Comparison of ENCODE assay signal across 6 worm cellular contexts in the genomic region with DNA sequence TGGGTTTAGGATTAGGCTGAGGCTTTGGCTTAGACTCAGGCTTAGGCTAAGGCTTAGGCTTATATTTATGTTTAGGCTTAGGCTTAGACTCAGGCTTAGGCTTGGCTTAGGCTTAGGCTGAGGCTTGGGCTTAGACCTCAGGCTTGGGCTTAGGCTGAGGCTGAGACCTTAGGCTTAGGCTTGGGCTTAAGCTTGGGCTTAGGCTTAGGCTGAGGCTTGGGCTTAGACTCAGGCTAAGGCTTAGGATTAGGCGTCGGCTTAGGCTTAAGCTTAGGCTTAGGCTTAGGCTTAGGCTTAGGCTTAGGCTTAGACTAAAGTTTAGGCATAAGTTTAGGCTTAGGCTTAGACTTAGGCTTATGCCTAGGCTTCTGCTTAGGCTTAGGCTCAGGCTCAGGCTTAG.
TF ChIP-seq lines count a peak whose summit lies in the region.

No protein-coding gene starts in this region.

TF ChIP-seq in whole organism, L4 larva, 104 proteins besides CTCF, POLR2A, EP300 and RAD21:
- TF ChIP-seq egl-43 (GFP tag; IDR thresholded peaks at IDR 0.05; lab: Robert Waterston, UW) (no peak), nhr-41 (GFP tag; IDR thresholded peaks at IDR 0.05; lab: Robert Waterston, UW) (no peak), unc-130 (GFP tag; optimal IDR thresholded peaks at IDR 0.05; lab: Kevin White, UChicago) (no peak), ZK337.2 (GFP tag; IDR thresholded peaks at IDR 0.05; lab: Robert Waterston, UW) (no peak), hmg-1.1 (GFP tag; IDR thresholded peaks at IDR 0.05; lab: Robert Waterston, UW) (0 out of 2 replicates have a peak, but pooled peaks have one; percentile 24), aha-1 (tag; lab: Kevin White, UChicago) (peak; percentile 77), nhr-237 (tag; optimal IDR thresholded peaks at IDR 0.05; lab: Kevin White, UChicago) (no peak), ctbp-1 (GFP tag; IDR thresholded peaks at IDR 0.05; lab: Robert Waterston, UW) (no peak), tra-1 (GFP tag; IDR thresholded peaks at IDR 0.05; lab: Robert Waterston, UW) (no peak), lin-1 (GFP tag; IDR thresholded peaks at IDR 0.05; lab: Robert Waterston, UW) (no peak), F26F4.8 (GFP tag; conservative IDR thresholded peaks at IDR 0.05; lab: Robert Waterston, UW) (0 out of 2 replicates have a peak, but pooled peaks have one; percentile 39), saeg-2 (GFP tag; IDR thresholded peaks at IDR 0.05; lab: Robert Waterston, UW) (no peak), rbr-2 (tag; optimal IDR thresholded peaks at IDR 0.05; lab: Kevin White, UChicago) (no peak)

TF ChIP-seq in whole organism, early embryonic, 17 proteins besides CTCF, POLR2A, EP300 and RAD21:
- peak; percentile 16; the same call in 1 of the 2 replicates for TF ChIP-seq pes-1 (GFP tag; IDR thresholded peaks at IDR 0.05; lab: Robert Waterston, UW)
- TF ChIP-seq ceh-36 (tag; optimal IDR thresholded peaks at IDR 0.05; lab: Kevin White, UChicago), result peak; percentile 94
- TF ChIP-seq ama-1 (optimal IDR thresholded peaks at IDR 0.05; lab: Kevin White, UChicago), result no peak

TF ChIP-seq in whole organism, late embryonic, 69 proteins besides CTCF, POLR2A, EP300 and RAD21:
- no peak for TF ChIP-seq unc-42 (tag; optimal IDR thresholded peaks at IDR 0.05; lab: Kevin White, UChicago)
- peak; percentile 96 for TF ChIP-seq dve-1 (tag; optimal IDR thresholded peaks at IDR 0.05; lab: Kevin White, UChicago)
- no peak for TF ChIP-seq madf-2 (tag; optimal IDR thresholded peaks at IDR 0.05; lab: Kevin White, UChicago)
- TF ChIP-seq sox-4 (tag; optimal IDR thresholded peaks at IDR 0.05; lab: Kevin White, UChicago), result peak; percentile 10
- TF ChIP-seq eyg-1 (tag; optimal IDR thresholded peaks at IDR 0.05; lab: Kevin White, UChicago), result no peak
- peak; percentile 71 for TF ChIP-seq hlh-6 (tag; optimal IDR thresholded peaks at IDR 0.05; lab: Kevin White, UChicago)
TF ChIP-seq in whole organism, late embryonic: peak in this region for 3.

TF ChIP-seq in whole organism, midembryonic, 9 proteins besides CTCF, POLR2A, EP300 and RAD21:
- TF ChIP-seq med-1 (GFP tag; optimal IDR thresholded peaks at IDR 0.05; lab: Kevin White, UChicago; ENCODE audit: insufficient read depth) (no peak), ztf-29 (GFP tag; IDR thresholded peaks at IDR 0.05; lab: Robert Waterston, UW) (peak; percentile 42; the same call in 1 of the 2 replicates)
TF ChIP-seq in whole organism, midembryonic: peak in this region for 1.

TF ChIP-seq in whole organism, mixed stage, embryonic, 35 proteins besides CTCF, POLR2A, EP300 and RAD21:
- TF ChIP-seq mab-5 (tag; optimal IDR thresholded peaks at IDR 0.05; lab: Kevin White, UChicago) (no peak), ham-2 (GFP tag; optimal IDR thresholded peaks at IDR 0.05; lab: Kevin White, UChicago) (peak; percentile 57), unc-62 (GFP tag; optimal IDR thresholded peaks at IDR 0.05; lab: Kevin White, UChicago) (no peak), nhr-237 (tag; optimal IDR thresholded peaks at IDR 0.05; lab: Kevin White, UChicago) (no peak)

TF ChIP-seq in whole organism, young adult, 124 proteins besides CTCF, POLR2A, EP300 and RAD21:
- TF ChIP-seq ceh-40 (GFP tag; IDR thresholded peaks at IDR 0.05; lab: Robert Waterston, UW), result no peak
- 0 out of 2 replicates have a peak, but pooled peaks have one; percentile 6 for TF ChIP-seq egrh-3 (GFP tag; IDR thresholded peaks at IDR 0.05; lab: Robert Waterston, UW)
